Worm (Caenorhabditis elegans) whole organism, late embryonic: ENCODE measurements around the gene srxa-5.

Experiments
- F13H6.1 ChIP-seq: sonication (generic microtip); optimal IDR thresholded peaks from 2 replicates; lab custom pipeline; 2016; ENCODE audit warnings: missing genetic modification characterization, missing compliant biosample characterization
- ceh-31 ChIP-seq: sonication (generic microtip); optimal IDR thresholded peaks from 2 replicates; lab custom pipeline; 2016; ENCODE audit warnings: missing genetic modification characterization, missing compliant biosample characterization
- pag-3 ChIP-seq: sonication (generic microtip); optimal IDR thresholded peaks from 2 replicates; lab custom pipeline; 2016; ENCODE audit warnings: missing compliant biosample characterization, missing genetic modification characterization, borderline replicate concordance
- sdc-2 ChIP-seq: sonication (generic microtip); optimal IDR thresholded peaks from 2 replicates; lab custom pipeline; 2016; ENCODE audit warnings: missing genotype, missing genetic modification characterization, missing compliant biosample characterization

ce11 chrIII:6558487-6558886, 25.7 kb downstream of the srxa-5 start, which contains the start of gene C09E7.8:
- TF ChIP-seq sdc-2 (tag; lab: Kevin White, UChicago) = no peak
- no peak for TF ChIP-seq F13H6.1
- TF ChIP-seq ceh-31 (tag; lab: Kevin White, UChicago) = no peak
- TF ChIP-seq pag-3 (tag; lab: Kevin White, UChicago) = no peak
